Worm (Caenorhabditis elegans) whole organism, L2 larva: Measurements from ENCODE around the gene sri-4.

Source experiments
- C34F6.9 ChIP-seq: fragments of 150-350 bp; optimal IDR thresholded peaks from 2 replicates; lab custom pipeline; 2014; ENCODE audit warnings: missing biosample characterization, missing genetic modification characterization
- R02D3.7 ChIP-seq: fragments of 150-350 bp; optimal IDR thresholded peaks from 2 replicates; lab custom pipeline; 2014; ENCODE audit warnings: missing biosample characterization, missing genetic modification characterization
- Y55F3AM.14 ChIP-seq: fragments of 200-800 bp; sonication (Bioruptor generic); optimal IDR thresholded peaks from 2 replicates; lab custom pipeline; 2018; ENCODE audit warnings: mild to moderate bottlenecking, missing genetic modification characterization, missing compliant biosample characterization
- ZK546.5 ChIP-seq: sonication (generic microtip); optimal IDR thresholded peaks from 2 replicates; lab custom pipeline; 2017; ENCODE audit warnings: missing biosample characterization, missing genetic modification characterization
- alr-1 ChIP-seq: fragments of 150-350 bp; optimal IDR thresholded peaks from 2 replicates; lab custom pipeline; 2014; ENCODE audit warnings: missing biosample characterization, missing genetic modification characterization
- aly-2 ChIP-seq: fragments of 150-350 bp; optimal IDR thresholded peaks from 2 replicates; lab custom pipeline; 2014; ENCODE audit warnings: missing biosample characterization, missing genetic modification characterization
- ama-1 ChIP-seq: fragments of 150-350 bp; optimal IDR thresholded peaks from 2 replicates; lab custom pipeline; 2018; ENCODE audit warnings: inconsistent platforms
- blmp-1 ChIP-seq: sonication (generic microtip); optimal IDR thresholded peaks from 2 replicates; lab custom pipeline; 2017; ENCODE audit warnings: missing genetic modification characterization, mild to moderate bottlenecking, missing compliant biosample characterization, antibody characterized with exemption, moderate library complexity; ENCODE audit not compliant: insufficient read depth
- ceh-16 ChIP-seq: fragments of 150-350 bp; optimal IDR thresholded peaks from 2 replicates; lab custom pipeline; 2014; ENCODE audit warnings: missing biosample characterization, missing genetic modification characterization
- ceh-82 ChIP-seq: fragments of 150-350 bp; optimal IDR thresholded peaks from 2 replicates; lab custom pipeline; 2014; ENCODE audit warnings: missing biosample characterization, missing genetic modification characterization
- crh-2 ChIP-seq: sonication (generic microtip); optimal IDR thresholded peaks from 2 replicates; lab custom pipeline; 2017; ENCODE audit warnings: missing biosample characterization, missing genetic modification characterization
- dmd-4 ChIP-seq: sonication (generic microtip); optimal IDR thresholded peaks from 2 replicates; lab custom pipeline; 2017; ENCODE audit warnings: missing biosample characterization, missing genetic modification characterization
- egl-27 ChIP-seq: sonication (generic microtip); optimal IDR thresholded peaks from 3 replicates; lab custom pipeline; 2017; ENCODE audit warnings: missing biosample characterization, missing genetic modification reagents, missing genetic modification characterization
- elt-3 ChIP-seq: sonication (generic microtip); optimal IDR thresholded peaks from 2 replicates; lab custom pipeline; 2017; ENCODE audit warnings: missing biosample characterization, missing genetic modification characterization
- fos-1 ChIP-seq: fragments of 150-350 bp; optimal IDR thresholded peaks from 2 replicates; lab custom pipeline; 2014; ENCODE audit warnings: missing biosample characterization, missing genetic modification characterization
- gmeb-1 ChIP-seq: fragments of 150-350 bp; optimal IDR thresholded peaks from 2 replicates; lab custom pipeline; 2014; ENCODE audit warnings: missing biosample characterization, missing genetic modification characterization
- lin-11 ChIP-seq: fragments of 150-350 bp; sonication (generic microtip); optimal IDR thresholded peaks from 2 replicates; lab custom pipeline; 2014; ENCODE audit warnings: missing biosample characterization, missing genetic modification characterization, inconsistent platforms, mixed read lengths
- lin-13 ChIP-seq: fragments of 150-350 bp; optimal IDR thresholded peaks from 2 replicates; lab custom pipeline; 2014; ENCODE audit warnings: missing biosample characterization, missing genetic modification reagents, missing genetic modification characterization
- lin-39 ChIP-seq: fragments of 150-350 bp; optimal IDR thresholded peaks from 2 replicates; lab custom pipeline; 2014; ENCODE audit warnings: missing biosample characterization, missing genetic modification reagents, missing genetic modification characterization
- lsy-2 ChIP-seq, 2 experiments: fragments of 150-350 bp in 1 of 2; sonication (generic microtip) in 1 of 2; optimal IDR thresholded peaks; 2 replicates each; lab custom pipeline; 2014 to 2017; ENCODE audit warnings: missing biosample characterization in 2 of 2, missing genetic modification characterization in 2 of 2
- mab-5 ChIP-seq: fragments of 150-350 bp; optimal IDR thresholded peaks from 2 replicates; lab custom pipeline; 2014; ENCODE audit warnings: missing biosample characterization, missing genetic modification characterization
- nhr-10 ChIP-seq: sonication (generic microtip); optimal IDR thresholded peaks from 2 replicates; lab custom pipeline; 2017; ENCODE audit warnings: missing biosample characterization, missing genetic modification characterization
- nhr-11 ChIP-seq: fragments of 150-350 bp; optimal IDR thresholded peaks from 2 replicates; lab custom pipeline; 2014; ENCODE audit warnings: missing biosample characterization, missing genetic modification characterization
- nhr-12 ChIP-seq: fragments of 150-350 bp; optimal IDR thresholded peaks from 2 replicates; lab custom pipeline; 2014; ENCODE audit warnings: missing biosample characterization, missing genetic modification characterization
- nhr-129 ChIP-seq: fragments of 150-350 bp; optimal IDR thresholded peaks from 2 replicates; lab custom pipeline; 2014; ENCODE audit warnings: missing biosample characterization, missing genetic modification characterization
- nhr-21 ChIP-seq: fragments of 150-350 bp; optimal IDR thresholded peaks from 2 replicates; lab custom pipeline; 2014; ENCODE audit warnings: missing biosample characterization, missing genetic modification characterization
- nhr-23 ChIP-seq: fragments of 150-350 bp; optimal IDR thresholded peaks from 2 replicates; lab custom pipeline; 2014; ENCODE audit warnings: missing biosample characterization, missing genetic modification reagents, missing genetic modification characterization
- nhr-237 ChIP-seq: fragments of 150-350 bp; optimal IDR thresholded peaks from 2 replicates; lab custom pipeline; 2014; ENCODE audit warnings: missing biosample characterization, missing genetic modification characterization
- nhr-77 ChIP-seq: fragments of 150-350 bp; optimal IDR thresholded peaks from 2 replicates; lab custom pipeline; 2014; ENCODE audit warnings: missing biosample characterization, missing genetic modification characterization
- sem-4 ChIP-seq: fragments of 150-350 bp; optimal IDR thresholded peaks from 2 replicates; lab custom pipeline; 2014; ENCODE audit warnings: missing biosample characterization, missing genetic modification reagents, missing genetic modification characterization
- skn-1 ChIP-seq: sonication (generic microtip); optimal IDR thresholded peaks from 2 replicates; lab custom pipeline; 2017; ENCODE audit warnings: missing biosample characterization, missing genetic modification characterization
- sma-3 ChIP-seq: sonication (generic microtip); optimal IDR thresholded peaks from 2 replicates; lab custom pipeline; 2016; ENCODE audit warnings: missing genetic modification reagents, missing genetic modification characterization, missing compliant biosample characterization
- sma-9 ChIP-seq, 2 experiments: fragments of 150-350 bp in 1 of 2; sonication (generic microtip) in 1 of 2; optimal IDR thresholded peaks; 2 replicates each; lab custom pipeline; 2014 to 2016; ENCODE audit warnings: missing genetic modification characterization in 2 of 2, mild to moderate bottlenecking in 1 of 2, missing biosample characterization in 1 of 2, missing compliant biosample characterization in 1 of 2, missing genetic modification reagents in 1 of 2, moderate library complexity in 1 of 2
- snpc-4 ChIP-seq: fragments of 150-350 bp; optimal IDR thresholded peaks from 2 replicates; lab custom pipeline; 2014; ENCODE audit warnings: missing biosample characterization, missing genetic modification characterization
- unc-39 ChIP-seq: fragments of 150-350 bp; optimal IDR thresholded peaks from 2 replicates; lab custom pipeline; 2014; ENCODE audit warnings: missing biosample characterization, missing genetic modification characterization
- unc-55 ChIP-seq: fragments of 150-350 bp; sonication (generic microtip); optimal IDR thresholded peaks from 3 replicates; lab custom pipeline; 2014; ENCODE audit warnings: missing biosample characterization, missing genetic modification reagents, missing genetic modification characterization
- unc-62 ChIP-seq: fragments of 150-350 bp; optimal IDR thresholded peaks from 2 replicates; lab custom pipeline; 2014; ENCODE audit warnings: missing biosample characterization, missing genetic modification reagents, missing genetic modification characterization
- zag-1 ChIP-seq: fragments of 150-350 bp; optimal IDR thresholded peaks from 2 replicates; lab custom pipeline; 2014; ENCODE audit warnings: missing biosample characterization, missing genetic modification characterization
- ztf-4 ChIP-seq: fragments of 150-350 bp; optimal IDR thresholded peaks from 2 replicates; lab custom pipeline; 2014; ENCODE audit warnings: missing biosample characterization, missing genetic modification characterization

Gene sri-4

DNA sequence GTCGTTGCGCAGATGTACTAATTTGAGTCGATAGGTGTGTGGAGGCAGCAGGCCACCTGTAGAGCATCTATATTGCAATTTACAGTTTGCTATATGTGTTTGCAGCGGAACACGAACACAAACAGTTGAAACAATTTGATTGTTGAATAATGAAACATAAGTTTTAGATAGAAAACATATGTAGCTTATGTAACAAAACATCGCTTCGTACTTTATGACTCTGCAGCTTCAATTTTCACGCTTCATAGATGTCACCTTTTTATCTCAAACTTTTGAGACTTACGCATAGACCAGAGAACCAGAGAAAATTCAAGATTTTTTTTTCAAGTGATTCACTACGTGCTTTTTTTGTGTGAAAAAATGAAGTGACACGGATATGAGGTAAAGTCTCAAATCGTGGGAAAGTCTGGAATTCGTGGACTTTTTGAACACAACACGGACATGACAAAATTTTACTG is 24.2 kb upstream of the sri-4 start, which contains the start of gene fbxb-72 (continued):
- TF ChIP-seq unc-55 = no peak

ce11 chrV:724470-724890 is 23.7 kb upstream of the sri-4 start:
- TF ChIP-seq sma-3 (GFP tag; lab: Kevin White, UChicago) (peak; percentile 31), crh-2 (no peak), nhr-21 (no peak)

- TF ChIP-seq C34F6.9 (tag; lab: Kevin White, UChicago) (no peak), nhr-237 (no peak), unc-39 (tag; lab: Kevin White, UChicago) (no peak), lin-13 (GFP tag; lab: Kevin White, UChicago) (no peak), nhr-23 (tag; lab: Kevin White, UChicago) (no peak), egl-27 (tag; lab: Kevin White, UChicago) (no peak), R02D3.7 (no peak), lin-39 (tag; lab: Kevin White, UChicago) (no peak), Y55F3AM.14 (peak; percentile 14), mab-5 (no peak), alr-1 (tag; lab: Kevin White, UChicago) (no peak), nhr-21 (peak; percentile 16), skn-1 (tag; lab: Kevin White, UChicago) (no peak), sma-9 (GFP tag; optimal IDR thresholded peaks at IDR 0.05; lab: Kevin White, UChicago) (peak; percentile 41), sma-9 (tag; optimal IDR thresholded peaks at IDR 0.05; lab: Kevin White, UChicago) (no peak), nhr-10 (no peak), snpc-4 (tag; lab: Kevin White, UChicago) (no peak), unc-62 (GFP tag; lab: Kevin White, UChicago) (no peak), fos-1 (tag; lab: Kevin White, UChicago) (no peak), ceh-16 (tag; lab: Kevin White, UChicago) (no peak), aly-2 (tag; lab: Kevin White, UChicago) (no peak), blmp-1 (no peak), nhr-11 (tag; lab: Kevin White, UChicago) (no peak), ceh-82 (tag; lab: Kevin White, UChicago) (no peak), elt-3 (tag; lab: Kevin White, UChicago) (no peak), lsy-2 (tag; optimal IDR thresholded peaks at IDR 0.05; lab: Kevin White, UChicago) (no peak), nhr-129 (tag; lab: Kevin White, UChicago) (peak; percentile 35), nhr-77 (no peak), zag-1 (tag; lab: Kevin White, UChicago) (no peak), dmd-4 (tag; lab: Kevin White, UChicago) (no peak), sem-4 (tag; lab: Kevin White, UChicago) (no peak), ama-1 (lab: Kevin White, UChicago) (peak; percentile 92), nhr-12 (no peak), ztf-4 (no peak), gmeb-1 (no peak), lin-11 (peak; percentile 13), ZK546.5 (tag; lab: Kevin White, UChicago) (no peak)
Measured at ce11 chrV:724946-725806, 23.0 kb upstream of the sri-4 start.
